Worm (Caenorhabditis elegans) whole organism, late embryonic: Measurements from ENCODE around the gene F54B8.1.

Source experiments
- ceh-19 ChIP-seq: fragments of 200-800 bp; sonication (Bioruptor generic); optimal IDR thresholded peaks from 2 replicates; lab custom pipeline; 2018; ENCODE audit warnings: mild to moderate bottlenecking, missing genetic modification characterization, missing compliant biosample characterization
- madf-2 ChIP-seq: sonication (generic microtip); optimal IDR thresholded peaks from 2 replicates; lab custom pipeline; 2017; ENCODE audit warnings: missing genetic modification characterization, missing compliant biosample characterization
- tbx-2 ChIP-seq: sonication (generic microtip); optimal IDR thresholded peaks from 2 replicates; lab custom pipeline; 2016; ENCODE audit warnings: missing genetic modification characterization, missing compliant biosample characterization

ce11 chrV:15769072-15769471 is 41.5 kb upstream of the F54B8.1 start, which contains the start of gene F57A10.4:
- TF ChIP-seq madf-2 (tag; lab: Kevin White, UChicago), result no peak
- TF ChIP-seq tbx-2 (tag; lab: Kevin White, UChicago), result no peak
- TF ChIP-seq ceh-19 (GFP tag; lab: Kevin White, UChicago), result no peak
